Worm (Caenorhabditis elegans): ENCODE results near the gene tag-340.

ce11 chrIII:4920221-4920620 lies 19.9 kb downstream of the tag-340 start, which contains the start of gene ula-1:
- TF ChIP-seq ama-1 (optimal IDR thresholded peaks at IDR 0.05) (no peak), lsy-2 (tag; optimal IDR thresholded peaks at IDR 0.05) (no peak), nhr-25 (tag; optimal IDR thresholded peaks at IDR 0.05; ENCODE audit: borderline replicate concordance, insufficient read depth) (no peak), nhr-237 (tag; optimal IDR thresholded peaks at IDR 0.05) (no peak), snpc-4 (tag; optimal IDR thresholded peaks at IDR 0.05) (no peak), dmd-8 (GFP tag; IDR thresholded peaks at IDR 0.05) (no peak), lin-38 (GFP tag; IDR thresholded peaks at IDR 0.05) (no peak), daf-8 (GFP tag; IDR thresholded peaks at IDR 0.05) (no peak), nhr-28 (tag; optimal IDR thresholded peaks at IDR 0.05) (no peak), unc-62 (GFP tag; optimal IDR thresholded peaks at IDR 0.05 in 1 of 2) (no peak), unc-62 (tag; optimal IDR thresholded peaks at IDR 0.05) (no peak)
